Worm (Caenorhabditis elegans): ENCODE measurements around the gene Y39A1A.18.

- TF ChIP-seq lin-32 (GFP tag; optimal IDR thresholded peaks at IDR 0.05) (no peak), mep-1 (tag; optimal IDR thresholded peaks at IDR 0.05) (peak; percentile 58), elt-1 (tag; optimal IDR thresholded peaks at IDR 0.05; ENCODE audit: borderline replicate concordance, insufficient read depth) (no peak), unc-62 (GFP tag; optimal IDR thresholded peaks at IDR 0.05) (no peak), ceh-43 (GFP tag; optimal IDR thresholded peaks at IDR 0.05) (no peak), ces-1 (GFP tag; optimal IDR thresholded peaks at IDR 0.05) (no peak), unc-39 (tag; optimal IDR thresholded peaks at IDR 0.05) (no peak), lsy-2 (tag; optimal IDR thresholded peaks at IDR 0.05) (peak; percentile 97)
These were observed 51.5 kb downstream of the Y39A1A.18 start, which contains the start of the genes dhs-11 and orc-1 for ce11 chrIII:10642781-10643180.

All from whole organism, mixed stage, embryonic.